Worm (Caenorhabditis elegans): Measurements from ENCODE around the gene C55C3.3.

Gene C55C3.3

ce11 chrIV:5715341-5716112 lies 30.4 kb downstream of the C55C3.3 start:
- TF ChIP-seq sem-2 (GFP tag; optimal IDR thresholded peaks at IDR 0.05): no peak
- no peak for TF ChIP-seq M03D4.4 (tag; optimal IDR thresholded peaks at IDR 0.05)
- no peak for TF ChIP-seq ceh-83 (GFP tag; optimal IDR thresholded peaks at IDR 0.05)
- no peak for TF ChIP-seq drap-1 (GFP tag; optimal IDR thresholded peaks at IDR 0.05)

- TF ChIP-seq lin-32 (GFP tag; optimal IDR thresholded peaks at IDR 0.05) (no peak), tbx-8 (GFP tag; optimal IDR thresholded peaks at IDR 0.05) (no peak), snpc-4 (tag; optimal IDR thresholded peaks at IDR 0.05) (no peak), ces-1 (GFP tag; optimal IDR thresholded peaks at IDR 0.05) (peak; percentile 19)
Measured at ce11 chrIV:5723659-5724058, 38.6 kb downstream of the C55C3.3 start.

ce11 chrIV:5725300-5725699 lies 40.2 kb downstream of the C55C3.3 start, which contains the start of gene H35B03.1:
H35B03.1 (plus strand) TSS chrIV:5725600.
- TF ChIP-seq sem-2 (GFP tag; optimal IDR thresholded peaks at IDR 0.05): no peak
- no peak for TF ChIP-seq blmp-1 (tag; optimal IDR thresholded peaks at IDR 0.05)
- TF ChIP-seq ces-1 (GFP tag; optimal IDR thresholded peaks at IDR 0.05): peak; percentile 37

ce11 chrIV:5731597-5731996 lies 46.5 kb downstream of the C55C3.3 start, which contains the start of gene H35B03.2:
H35B03.2 (minus strand) TSS chrIV:5731674.
- TF ChIP-seq ces-1 (GFP tag; optimal IDR thresholded peaks at IDR 0.05) (peak; percentile 56), mls-2 (tag; optimal IDR thresholded peaks at IDR 0.05) (no peak), lsy-2 (tag; optimal IDR thresholded peaks at IDR 0.05) (peak; percentile 56), lin-32 (GFP tag; optimal IDR thresholded peaks at IDR 0.05) (no peak), nhr-237 (tag; optimal IDR thresholded peaks at IDR 0.05) (peak; percentile 62), elt-3 (tag; optimal IDR thresholded peaks at IDR 0.05) (no peak), ceh-43 (GFP tag; optimal IDR thresholded peaks at IDR 0.05) (no peak), ceh-39 (tag; optimal IDR thresholded peaks at IDR 0.05) (peak; percentile 54), elt-1 (tag; optimal IDR thresholded peaks at IDR 0.05; ENCODE audit: borderline replicate concordance, insufficient read depth) (no peak), flh-1 (GFP tag; optimal IDR thresholded peaks at IDR 0.05) (no peak), unc-62 (GFP tag; optimal IDR thresholded peaks at IDR 0.05) (no peak), bed-3 (GFP tag; optimal IDR thresholded peaks at IDR 0.05) (no peak), drap-1 (GFP tag; optimal IDR thresholded peaks at IDR 0.05) (no peak)

DNA sequence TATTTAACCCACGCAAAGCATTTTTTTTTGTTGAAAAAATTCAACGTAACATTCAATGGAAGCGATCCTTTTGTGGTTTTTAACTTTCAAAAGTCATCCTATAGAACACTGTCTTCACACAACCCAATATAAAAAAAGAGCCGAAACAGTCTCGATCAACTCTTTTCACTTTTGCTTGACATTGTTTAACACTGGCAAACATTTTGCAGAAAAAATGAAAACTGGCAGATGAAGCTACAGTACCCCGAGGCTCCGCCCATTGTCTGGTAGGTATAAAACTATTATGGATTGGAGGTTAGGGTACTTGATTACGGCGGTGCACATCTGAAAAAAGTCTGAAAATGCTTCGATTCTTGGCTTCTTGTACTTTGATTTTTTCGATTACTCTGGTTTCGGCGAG lies 49.6 kb downstream of the C55C3.3 start, which contains the start of gene cpg-18:
TSS of gene cpg-18 (plus strand) at position 301 of the 400 bp plus-strand sequence.
- no peak for TF ChIP-seq tbx-8 (GFP tag; optimal IDR thresholded peaks at IDR 0.05)
- no peak for TF ChIP-seq ceh-43 (GFP tag; optimal IDR thresholded peaks at IDR 0.05)
- TF ChIP-seq snpc-4 (tag; optimal IDR thresholded peaks at IDR 0.05): no peak
- TF ChIP-seq mls-2 (tag; optimal IDR thresholded peaks at IDR 0.05): no peak
- TF ChIP-seq ztf-11 (tag; optimal IDR thresholded peaks at IDR 0.05): no peak
- TF ChIP-seq elt-1 (tag; optimal IDR thresholded peaks at IDR 0.05; ENCODE audit: borderline replicate concordance, insufficient read depth): no peak
- no peak for TF ChIP-seq ham-2 (GFP tag; optimal IDR thresholded peaks at IDR 0.05)
- no peak for TF ChIP-seq nhr-2 (tag; optimal IDR thresholded peaks at IDR 0.05)
- no peak for TF ChIP-seq nhr-76 (tag; optimal IDR thresholded peaks at IDR 0.05)
- TF ChIP-seq ceh-83 (GFP tag; optimal IDR thresholded peaks at IDR 0.05): no peak
- no peak for TF ChIP-seq lin-13 (tag; optimal IDR thresholded peaks at IDR 0.05)
- TF ChIP-seq nhr-237 (tag; optimal IDR thresholded peaks at IDR 0.05): no peak
- TF ChIP-seq bed-3 (GFP tag; optimal IDR thresholded peaks at IDR 0.05): no peak
- TF ChIP-seq mep-1 (tag; optimal IDR thresholded peaks at IDR 0.05): no peak
- TF ChIP-seq drap-1 (GFP tag; optimal IDR thresholded peaks at IDR 0.05): no peak

Data from whole organism, mixed stage, embryonic.